Fruit fly (Drosophila melanogaster) whole organism, embryonic: ENCODE measurements around the gene Vta1.

Source experiments
- Adf1 ChIP-seq: fragments of 200-800 bp; sonication (Bioruptor generic); IDR thresholded peaks from 2 replicates; pipeline ENCODE4 v1.3.6; 2022; ENCODE audit warnings: missing biosample characterization, missing genetic modification characterization
- Asciz ChIP-seq: fragments of 200-800 bp; sonication (Bioruptor generic); optimal IDR thresholded peaks from 2 replicates; lab custom pipeline; 2017; ENCODE audit warnings: missing biosample characterization, mild to moderate bottlenecking, missing genetic modification characterization, missing genetic modification reagents
- CG10209 ChIP-seq: fragments of 200-800 bp; sonication (Bioruptor generic); optimal IDR thresholded peaks from 3 replicates; lab custom pipeline; 2017; ENCODE audit warnings: missing biosample characterization, mild to moderate bottlenecking, missing genetic modification characterization, missing genetic modification reagents
- CG10959 ChIP-seq: fragments of 200-800 bp; sonication (Bioruptor generic); IDR thresholded peaks from 2 replicates; pipeline ENCODE4 v1.3.6; 2022; ENCODE audit warnings: missing biosample characterization, missing genetic modification characterization
- CG11723 ChIP-seq: fragments of 200-800 bp; sonication (Bioruptor generic); optimal IDR thresholded peaks from 2 replicates; lab custom pipeline; 2017; ENCODE audit warnings: missing biosample characterization, mild to moderate bottlenecking, missing genetic modification characterization
- CG12391 ChIP-seq: fragments of 200-800 bp; sonication (Bioruptor generic); optimal IDR thresholded peaks from 3 replicates; lab custom pipeline; 2018; ENCODE audit warnings: missing biosample characterization, mild to moderate bottlenecking, missing genetic modification characterization, moderate library complexity
- CG12942 ChIP-seq: fragments of 200-800 bp; sonication (Bioruptor generic); optimal IDR thresholded peaks from 3 replicates; lab custom pipeline; 2016; ENCODE audit warnings: missing biosample characterization, missing genetic modification characterization
- CG13296 ChIP-seq: fragments of 200-800 bp; sonication (Bioruptor generic); optimal IDR thresholded peaks from 3 replicates; lab custom pipeline; 2018; ENCODE audit warnings: missing biosample characterization, mild to moderate bottlenecking, missing genetic modification characterization
- CG1832 ChIP-seq: fragments of 200-800 bp; sonication (Bioruptor generic); optimal IDR thresholded peaks from 2 replicates; lab custom pipeline; 2017; ENCODE audit warnings: missing biosample characterization, mild to moderate bottlenecking, missing genetic modification characterization, inconsistent platforms
- CG2889 ChIP-seq: fragments of 200-800 bp; sonication (Bioruptor generic); IDR thresholded peaks from 3 replicates; pipeline ENCODE4 v1.3.6; 2022; ENCODE audit warnings: missing biosample characterization, missing genetic modification characterization
- CG30403 ChIP-seq: fragments of 200-800 bp; sonication (Bioruptor generic); optimal IDR thresholded peaks from 3 replicates; lab custom pipeline; 2016; ENCODE audit warnings: missing biosample characterization, missing genetic modification characterization
- CG4404 ChIP-seq: fragments of 200-800 bp; sonication (Bioruptor generic); IDR thresholded peaks from 2 replicates; pipeline ENCODE4 v1.3.6; 2022; ENCODE audit warnings: missing biosample characterization, missing genetic modification characterization
- CG7786 ChIP-seq: fragments of 200-800 bp; sonication (Bioruptor generic); optimal IDR thresholded peaks from 2 replicates; lab custom pipeline; 2016; ENCODE audit warnings: missing biosample characterization, missing genetic modification characterization
- CG9797 ChIP-seq: fragments of 200-800 bp; sonication (Bioruptor generic); optimal IDR thresholded peaks from 3 replicates; lab custom pipeline; 2018; ENCODE audit warnings: missing biosample characterization, mild to moderate bottlenecking, missing genetic modification characterization
- CG9876 ChIP-seq: fragments of 200-800 bp; sonication (Bioruptor generic); optimal IDR thresholded peaks from 2 replicates; lab custom pipeline; 2016; ENCODE audit warnings: missing biosample characterization, missing genetic modification characterization
- CG9932 ChIP-seq: fragments of 200-800 bp; sonication (Bioruptor generic); IDR thresholded peaks from 2 replicates; pipeline ENCODE4 v1.3.6; 2022; ENCODE audit warnings: missing biosample characterization, missing genetic modification characterization
- Dbx ChIP-seq: fragments of 200-800 bp; sonication (Bioruptor generic); IDR thresholded peaks from 3 replicates; pipeline ENCODE4 v1.3.6; 2022; ENCODE audit warnings: missing biosample characterization, missing genetic modification characterization
- Elba2 ChIP-seq: fragments of 200-800 bp; sonication (Bioruptor generic); optimal IDR thresholded peaks from 3 replicates; lab custom pipeline; 2016; ENCODE audit warnings: missing biosample characterization, missing genetic modification characterization
- H2.0 ChIP-seq: fragments of 200-800 bp; sonication (Bioruptor generic); IDR thresholded peaks from 2 replicates; pipeline ENCODE4 v1.3.6; 2022; ENCODE audit warnings: missing biosample characterization, missing genetic modification characterization
- HLH3B ChIP-seq: fragments of 200-800 bp; sonication (Bioruptor generic); IDR thresholded peaks from 2 replicates; pipeline ENCODE4 v1.3.6; 2022; ENCODE audit warnings: missing biosample characterization, missing genetic modification characterization
- HLH54F ChIP-seq: fragments of 200-800 bp; sonication (Bioruptor generic); optimal IDR thresholded peaks from 3 replicates; lab custom pipeline; 2016; ENCODE audit warnings: missing biosample characterization, missing genetic modification characterization
- HmgZ ChIP-seq: fragments of 200-800 bp; sonication (Bioruptor generic); optimal IDR thresholded peaks from 2 replicates; lab custom pipeline; 2018; ENCODE audit warnings: missing biosample characterization, mild to moderate bottlenecking, missing genetic modification characterization
- MBD-R2 ChIP-seq: fragments of 200-800 bp; sonication (Bioruptor generic); IDR thresholded peaks from 2 replicates; pipeline ENCODE4 v1.3.6; 2022; ENCODE audit warnings: missing biosample characterization, missing genetic modification characterization
- Max ChIP-seq: fragments of 200-800 bp; sonication (Bioruptor generic); optimal IDR thresholded peaks from 2 replicates; lab custom pipeline; 2016; ENCODE audit warnings: missing biosample characterization, mild to moderate bottlenecking, missing genetic modification characterization
- Med ChIP-seq: fragments of 200-800 bp; sonication (Bioruptor generic); peaks from one replicate; lab custom pipeline; 2016; ENCODE audit warnings: missing biosample characterization, missing genetic modification characterization, mild to moderate bottlenecking, inconsistent platforms, moderate library complexity
- Nf-YC ChIP-seq: fragments of 200-800 bp; optimal IDR thresholded peaks from 3 replicates; lab custom pipeline; 2019; ENCODE audit warnings: missing biosample characterization, mild to moderate bottlenecking, missing genetic modification characterization, moderate library complexity
- PHDP ChIP-seq: fragments of 200-800 bp; sonication (Bioruptor generic); optimal IDR thresholded peaks from 3 replicates; lab custom pipeline; 2018; ENCODE audit warnings: missing biosample characterization, mild to moderate bottlenecking, missing genetic modification characterization, moderate library complexity
- Rfx ChIP-seq: fragments of 200-800 bp; sonication (Bioruptor generic); IDR thresholded peaks from 2 replicates; pipeline ENCODE4 v1.3.6; 2022; ENCODE audit warnings: missing biosample characterization, missing genetic modification characterization
- Sox100B ChIP-seq: fragments of 200-800 bp; sonication (Bioruptor generic); optimal IDR thresholded peaks from 3 replicates; lab custom pipeline; 2018; ENCODE audit warnings: missing biosample characterization, mild to moderate bottlenecking, missing genetic modification characterization
- Trl ChIP-seq, 3 experiments: fragments of >200 bp in 2 of 3; fragments of 200-800 bp in 1 of 3; sonication (Bioruptor generic) in 1 of 3; optimal IDR thresholded peaks; 2 replicates in 1 of 3; 3 replicates in 2 of 3; lab custom pipeline; 2016 to 2017; ENCODE audit warnings: missing biosample characterization in 1 of 3, missing genetic modification characterization in 1 of 3
- bab2 ChIP-seq: fragments of 200-800 bp; sonication (Bioruptor generic); optimal IDR thresholded peaks from 2 replicates; lab custom pipeline; 2016; ENCODE audit warnings: missing biosample characterization, missing genetic modification characterization
- bigmax ChIP-seq: fragments of 200-800 bp; sonication (Bioruptor generic); optimal IDR thresholded peaks from 2 replicates; lab custom pipeline; 2018; ENCODE audit warnings: missing biosample characterization, mild to moderate bottlenecking, missing genetic modification characterization
- cg ChIP-seq: fragments of 200-800 bp; sonication (Bioruptor generic); optimal IDR thresholded peaks from 3 replicates; lab custom pipeline; 2019; ENCODE audit warnings: missing biosample characterization, mild to moderate bottlenecking, missing genetic modification characterization, moderate library complexity
- da ChIP-seq: fragments of 200-800 bp; sonication (Bioruptor generic); optimal IDR thresholded peaks from 2 replicates; lab custom pipeline; 2016; ENCODE audit warnings: missing biosample characterization, missing genetic modification characterization
- esg ChIP-seq: fragments of 200-800 bp; sonication (Bioruptor generic); conservative IDR thresholded peaks from 2 replicates; pipeline ENCODE4 v1.3.6; 2022; ENCODE audit warnings: missing biosample characterization, missing genetic modification characterization
- ken ChIP-seq: fragments of 200-800 bp; sonication (Bioruptor generic); IDR thresholded peaks from 3 replicates; pipeline ENCODE4 v1.3.6; 2022; ENCODE audit warnings: missing biosample characterization, missing genetic modification characterization
- kni ChIP-seq: fragments of 200-800 bp; sonication (Bioruptor generic); optimal IDR thresholded peaks from 3 replicates; lab custom pipeline; 2017; ENCODE audit warnings: mild to moderate bottlenecking, missing biosample characterization, missing genetic modification reagents, missing genetic modification characterization
- org-1 ChIP-seq: fragments of 200-800 bp; sonication (Bioruptor generic); optimal IDR thresholded peaks from 2 replicates; lab custom pipeline; 2017; ENCODE audit warnings: missing biosample characterization, missing genetic modification characterization
- prd ChIP-seq, 3 experiments: fragments of >200 bp in 2 of 3; fragments of 200-800 bp in 1 of 3; sonication (Bioruptor generic) in 1 of 3; optimal IDR thresholded peaks in 2 of 3; IDR thresholded peaks in 1 of 3; 2 replicates in 2 of 3; 3 replicates in 1 of 3; pipeline versions ENCODE4 v1.3.6 to Lab custom; 2017 to 2022; ENCODE audit warnings: missing biosample characterization in 1 of 3, missing genetic modification characterization in 1 of 3
- sc ChIP-seq, 3 experiments: fragments of >200 bp in 2 of 3; fragments of 200-800 bp in 1 of 3; sonication (Bioruptor generic) in 1 of 3; optimal IDR thresholded peaks; 2 replicates in 2 of 3; 3 replicates in 1 of 3; lab custom pipeline; 2017; ENCODE audit warnings: mild to moderate bottlenecking in 1 of 3, missing biosample characterization in 1 of 3, missing genetic modification characterization in 1 of 3, missing genetic modification reagents in 1 of 3
- scrt ChIP-seq: fragments of 200-800 bp; sonication (Bioruptor generic); optimal IDR thresholded peaks from 2 replicates; lab custom pipeline; 2018; ENCODE audit warnings: missing biosample characterization, mild to moderate bottlenecking, missing genetic modification characterization, moderate library complexity
- sens-2 ChIP-seq: fragments of 200-800 bp; sonication (Bioruptor generic); IDR thresholded peaks from 2 replicates; pipeline ENCODE4 v1.3.6; 2022; ENCODE audit warnings: missing biosample characterization, missing genetic modification characterization
- seq ChIP-seq: fragments of 200-800 bp; sonication (Bioruptor generic); IDR thresholded peaks from 2 replicates; pipeline ENCODE4 v1.3.6; 2022; ENCODE audit warnings: missing biosample characterization, missing genetic modification characterization
- tll ChIP-seq, 2 experiments: fragments of 200-800 bp in 1 of 2; fragments of >200 bp in 1 of 2; sonication (Bioruptor generic) in 1 of 2; optimal IDR thresholded peaks; 2 replicates each; lab custom pipeline; 2017 to 2019; ENCODE audit warnings: missing biosample characterization in 2 of 2, missing genetic modification characterization in 2 of 2, mild to moderate bottlenecking in 1 of 2, moderate library complexity in 1 of 2
- yki ChIP-seq: fragments of >200 bp; optimal IDR thresholded peaks from 3 replicates; lab custom pipeline; 2018
- z ChIP-seq: fragments of 200-800 bp; sonication (Bioruptor generic); IDR thresholded peaks from 3 replicates; pipeline ENCODE4 v1.3.6; 2022; ENCODE audit warnings: missing biosample characterization, missing genetic modification characterization
- zen2 ChIP-seq: fragments of 200-800 bp; sonication (Bioruptor generic); IDR thresholded peaks from 3 replicates; pipeline ENCODE4 v1.3.6; 2022; ENCODE audit warnings: missing biosample characterization, missing genetic modification characterization; ENCODE audit not compliant: partially characterized antibody

Vta1 gene

DNA sequence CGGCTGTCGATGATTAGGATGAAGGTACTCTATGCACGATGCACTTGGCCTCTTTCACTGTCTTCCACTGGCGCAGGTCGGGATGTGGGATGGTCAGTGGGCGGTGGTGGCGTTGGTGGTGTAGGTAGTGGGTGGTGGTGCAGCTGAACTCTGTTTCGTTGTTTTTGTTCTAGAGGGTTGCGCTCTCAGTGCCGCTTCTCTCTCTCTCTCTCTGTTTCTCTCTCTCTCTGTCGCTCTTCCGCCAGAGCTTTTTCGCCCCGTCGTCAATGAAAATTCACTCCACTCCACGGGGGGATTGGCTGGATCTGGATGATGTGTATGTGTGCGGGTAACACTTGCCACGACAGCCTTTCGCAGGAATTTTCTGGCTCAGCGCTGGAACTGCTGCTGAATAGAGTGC is 15.8 kb downstream of the Vta1 start:
- peak; percentile 27 for TF ChIP-seq CG1832 (GFP tag; lab: Kevin White, UChicago)
- TF ChIP-seq z (GFP tag; lab: Robert Waterston, UW): 0 out of 3 replicates have a peak, but pooled peaks have one; percentile 22
- TF ChIP-seq Sox100B: no peak
- peak; percentile 55 to 76 for TF ChIP-seq Trl (optimal IDR thresholded peaks at IDR 0.05; lab: Kevin White, UChicago)
- no peak for TF ChIP-seq Trl (GFP tag; optimal IDR thresholded peaks at IDR 0.05; lab: Kevin White, UChicago)
- peak; percentile 37; the same call in 1 of the 2 replicates for TF ChIP-seq seq (GFP tag; lab: Robert Waterston, UW)
- TF ChIP-seq Adf1 (GFP tag; lab: Robert Waterston, UW): no peak
- peak; percentile 12 for TF ChIP-seq Elba2 (GFP tag; lab: Kevin White, UChicago)
- TF ChIP-seq Nf-YC (tag; lab: Kevin White, UChicago): no peak
- TF ChIP-seq Med: peak; percentile 50

DNA sequence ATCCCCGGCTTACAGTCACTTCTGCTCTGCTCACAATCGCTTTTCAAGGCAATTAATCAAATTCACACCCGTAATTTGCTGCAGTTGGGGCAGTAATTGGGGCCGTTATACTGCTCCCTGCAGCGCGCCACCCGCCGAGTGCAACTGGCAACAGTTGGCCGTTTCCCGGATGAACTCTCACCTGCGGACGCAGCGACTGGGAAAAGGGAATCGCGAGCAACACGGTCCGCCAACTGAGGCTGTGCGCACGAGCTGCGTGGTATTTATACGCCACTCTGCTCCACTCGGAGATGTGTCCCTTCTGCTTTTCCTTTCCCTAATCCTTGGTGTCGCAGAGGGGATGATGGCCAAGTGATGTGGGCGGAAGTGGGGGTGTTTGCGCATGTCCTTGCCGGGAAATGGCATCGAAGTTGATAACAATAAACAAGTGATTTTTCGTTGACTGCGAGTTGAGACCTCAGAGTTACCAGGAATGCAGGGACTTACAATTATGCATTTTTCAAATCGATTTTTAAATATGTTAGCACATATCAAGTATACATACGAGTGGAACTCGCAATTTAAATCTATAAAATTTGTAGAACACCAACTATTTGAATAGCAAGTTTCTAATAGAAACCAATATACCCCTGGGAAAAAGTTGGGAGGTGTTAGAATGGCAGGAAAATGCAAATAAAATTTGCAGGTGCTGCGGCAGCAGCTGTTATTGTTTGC is 23.5 kb downstream of the Vta1 start, which contains the start of gene GC:
TSS of gene GC (minus strand) at position 238 of the 714 bp plus-strand sequence.
- no peak for TF ChIP-seq PHDP (tag; lab: Kevin White, UChicago)
- TF ChIP-seq Asciz: no peak
- no peak for TF ChIP-seq cg
- TF ChIP-seq org-1 (GFP tag; lab: Kevin White, UChicago): no peak
- no peak for TF ChIP-seq HLH54F (GFP tag; lab: Kevin White, UChicago)
- TF ChIP-seq CG4404 (GFP tag; lab: Robert Waterston, UW): no peak
- 0 out of 3 replicates have a peak, but pooled peaks have one; percentile 22 for TF ChIP-seq ken
- TF ChIP-seq sc (optimal IDR thresholded peaks at IDR 0.05; lab: Kevin White, UChicago): no peak
- TF ChIP-seq sc (GFP tag; optimal IDR thresholded peaks at IDR 0.05; lab: Kevin White, UChicago): no peak
- TF ChIP-seq CG30403: peak; percentile 15
- peak; percentile 16 for TF ChIP-seq CG7786
- peak; percentile 4 for TF ChIP-seq CG12391
- peak; percentile 26 for TF ChIP-seq CG10209 (GFP tag; lab: Kevin White, UChicago)
- TF ChIP-seq H2.0 (GFP tag; lab: Robert Waterston, UW): no peak
- no peak for TF ChIP-seq tll (GFP tag; optimal IDR thresholded peaks at IDR 0.05; lab: Kevin White, UChicago)
- no peak for TF ChIP-seq Max
- TF ChIP-seq Dbx (GFP tag; lab: Robert Waterston, UW): no peak
- peak; percentile 32; the same call in 1 of the 2 replicates for TF ChIP-seq esg (GFP tag; lab: Robert Waterston, UW)
- TF ChIP-seq kni (GFP tag; lab: Kevin White, UChicago): no peak
- TF ChIP-seq bigmax: no peak
- TF ChIP-seq prd (optimal IDR thresholded peaks at IDR 0.05; lab: Kevin White, UChicago): no peak
- 0 out of 3 replicates have a peak, but pooled peaks have one; percentile 21 for TF ChIP-seq prd (GFP tag; IDR thresholded peaks at IDR 0.05; lab: Robert Waterston, UW)
- no peak for TF ChIP-seq Med
- TF ChIP-seq bab2: no peak
- 0 out of 3 replicates have a peak, but pooled peaks have one; percentile 25 for TF ChIP-seq zen2 (GFP tag; lab: Robert Waterston, UW)
- TF ChIP-seq CG9876 (GFP tag; lab: Kevin White, UChicago): no peak
- no peak for TF ChIP-seq yki (lab: Kevin White, UChicago)
- TF ChIP-seq CG9932 (GFP tag; lab: Robert Waterston, UW): peak; percentile 53
- no peak for TF ChIP-seq da (GFP tag; lab: Kevin White, UChicago)
- TF ChIP-seq sens-2 (GFP tag; lab: Robert Waterston, UW): no peak
- no peak for TF ChIP-seq HmgZ (tag; lab: Kevin White, UChicago)
- TF ChIP-seq CG11723: no peak
- 0 out of 2 replicates have a peak, but pooled peaks have one; percentile 13 for TF ChIP-seq Rfx (GFP tag; lab: Robert Waterston, UW)
- TF ChIP-seq CG9797: no peak
- TF ChIP-seq CG2889 (GFP tag; lab: Robert Waterston, UW): no peak
- TF ChIP-seq HLH3B (GFP tag; lab: Robert Waterston, UW): peak; percentile 34; the same call in 1 of the 2 replicates
- no peak for TF ChIP-seq CG10959 (GFP tag; lab: Robert Waterston, UW)
- no peak for TF ChIP-seq MBD-R2
- TF ChIP-seq CG13296: no peak
- TF ChIP-seq CG12942 (GFP tag; lab: Kevin White, UChicago): no peak
- TF ChIP-seq scrt: peak; percentile 97
